Fruit fly (Drosophila melanogaster) whole organism: ENCODE results near the gene CTCF.

Source experiments
- CG8478 ChIP-seq: fragments of >200 bp; optimal IDR thresholded peaks from 2 replicates; lab custom pipeline; 2018; ENCODE audit warnings: inconsistent platforms
- Dll ChIP-seq: fragments of >200 bp; optimal IDR thresholded peaks from 2 replicates; lab custom pipeline; 2017
- pan ChIP-seq: fragments of >200 bp; optimal IDR thresholded peaks from 2 replicates; lab custom pipeline; 2017
- psq ChIP-seq: fragments of >200 bp; optimal IDR thresholded peaks from 2 replicates; lab custom pipeline; 2017
- usp ChIP-seq: fragments of >200 bp; optimal IDR thresholded peaks from 2 replicates; lab custom pipeline; 2017; ENCODE audit warnings: missing biosample characterization, missing genetic modification characterization, mixed read lengths

- TF ChIP-seq pan (no peak), CG8478 (lab: Kevin White, UChicago) (no peak), usp (no peak), psq (lab: Kevin White, UChicago) (no peak), Dll (peak; percentile 12)
Measured at dm6 chr3L:7344965-7345427, 11.5 kb downstream of the CTCF start, which contains the start of gene Cln7.
